Fruit fly (Drosophila melanogaster) Kc167 (cell line): ENCODE measurements around the gene Cyp309a1.

Experiments
- Myc ChIP-seq: fragments of >200 bp; optimal IDR thresholded peaks from 2 replicates; lab custom pipeline; 2017; ENCODE audit warnings: missing external identifiers
- Sin3A ChIP-seq: fragments of >200 bp; optimal IDR thresholded peaks from 2 replicates; lab custom pipeline; 2018; ENCODE audit warnings: missing external identifiers
- h ChIP-seq: fragments of >200 bp; optimal IDR thresholded peaks from 3 replicates; lab custom pipeline; 2018; ENCODE audit warnings: missing external identifiers
- insv ChIP-seq: fragments of >200 bp; optimal IDR thresholded peaks from 3 replicates; lab custom pipeline; 2018; ENCODE audit warnings: missing external identifiers
- psq ChIP-seq: fragments of >200 bp; optimal IDR thresholded peaks from 2 replicates; lab custom pipeline; 2017; ENCODE audit warnings: missing external identifiers
- ttk ChIP-seq: sonication (Bioruptor generic); optimal IDR thresholded peaks from 2 replicates; lab custom pipeline; 2017; ENCODE audit warnings: missing external identifiers

Gene Cyp309a1

dm6 chr2L:2542491-2542890, 22.1 kb downstream of the Cyp309a1 start:
- no peak for TF ChIP-seq Sin3A (lab: Kevin White, UChicago)
- no peak for TF ChIP-seq h (lab: Kevin White, UChicago)
- no peak for TF ChIP-seq ttk (lab: Kevin White, UChicago)
- TF ChIP-seq insv (lab: Kevin White, UChicago), result no peak
- TF ChIP-seq Myc (lab: Kevin White, UChicago), result no peak
- no peak for TF ChIP-seq psq (lab: Kevin White, UChicago)

- TF ChIP-seq insv (lab: Kevin White, UChicago) (no peak), psq (lab: Kevin White, UChicago) (no peak), h (lab: Kevin White, UChicago) (no peak), Myc (lab: Kevin White, UChicago) (no peak), ttk (lab: Kevin White, UChicago) (no peak), Sin3A (lab: Kevin White, UChicago) (no peak)
Observed at dm6 chr2L:2528097-2528496, 36.5 kb downstream of the Cyp309a1 start.

DNA sequence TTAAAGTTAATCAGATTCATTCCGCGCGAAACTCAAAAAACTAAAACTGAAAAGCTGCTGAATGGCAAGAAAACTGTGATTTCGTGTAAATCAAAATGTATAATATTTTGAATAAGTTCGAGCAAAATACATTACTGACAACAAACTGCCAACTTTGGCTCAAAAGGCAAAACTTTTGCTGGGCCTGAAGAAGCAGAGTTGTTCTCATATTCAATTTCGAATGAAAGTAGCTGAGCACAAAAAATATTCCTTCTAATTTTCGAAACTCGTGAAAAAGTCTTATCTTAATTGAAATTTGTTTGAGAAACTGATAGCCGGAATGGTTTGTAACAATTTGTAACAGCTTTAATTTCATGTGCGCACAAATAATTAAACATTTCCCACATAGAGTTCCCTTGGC, 46.7 kb downstream of the Cyp309a1 start, which contains the start of gene CG3528:
CG3528 (minus strand) TSS at position 101 of the 400 bp plus-strand sequence.
- TF ChIP-seq psq (lab: Kevin White, UChicago), result no peak
- no peak for TF ChIP-seq insv (lab: Kevin White, UChicago)
- TF ChIP-seq h (lab: Kevin White, UChicago), result no peak
- TF ChIP-seq Sin3A (lab: Kevin White, UChicago), result no peak
- TF ChIP-seq ttk (lab: Kevin White, UChicago), result no peak
- TF ChIP-seq Myc (lab: Kevin White, UChicago), result no peak
